Fruit fly (Drosophila melanogaster): ENCODE results near the gene Mink.
A peak's percentile ranks its signal among the peaks of the same experiment; 100 is the strongest.

Gene Mink

DNA sequence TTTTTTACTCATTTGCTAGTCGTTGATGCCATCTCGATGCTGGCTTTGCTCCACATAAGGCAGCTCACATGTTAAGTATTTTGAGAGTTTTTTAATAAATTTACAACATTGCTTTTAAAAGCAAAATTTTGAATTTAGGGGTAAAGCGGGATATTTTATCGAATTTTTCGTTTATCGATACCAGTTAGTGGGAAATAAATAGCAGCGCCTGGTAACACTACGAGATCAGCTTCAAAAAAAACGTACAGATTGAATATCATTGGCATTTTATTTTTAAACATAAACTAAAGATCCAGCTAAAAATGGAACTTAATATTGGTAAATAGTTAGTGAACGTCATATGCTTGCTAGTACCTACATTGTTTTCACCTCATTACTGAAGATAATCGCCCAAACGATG lies at the start of gene Mink:
Gene Mink (plus strand): TSS at position 204 of the 400 bp plus-strand sequence.
- TF ChIP-seq CG11617 (GFP tag; optimal IDR thresholded peaks at IDR 0.05) (no peak), cnc (optimal IDR thresholded peaks at IDR 0.05) (no peak), cic (GFP tag; optimal IDR thresholded peaks at IDR 0.05) (no peak), bab1 (GFP tag; optimal IDR thresholded peaks at IDR 0.05) (peak; percentile 29)

DNA sequence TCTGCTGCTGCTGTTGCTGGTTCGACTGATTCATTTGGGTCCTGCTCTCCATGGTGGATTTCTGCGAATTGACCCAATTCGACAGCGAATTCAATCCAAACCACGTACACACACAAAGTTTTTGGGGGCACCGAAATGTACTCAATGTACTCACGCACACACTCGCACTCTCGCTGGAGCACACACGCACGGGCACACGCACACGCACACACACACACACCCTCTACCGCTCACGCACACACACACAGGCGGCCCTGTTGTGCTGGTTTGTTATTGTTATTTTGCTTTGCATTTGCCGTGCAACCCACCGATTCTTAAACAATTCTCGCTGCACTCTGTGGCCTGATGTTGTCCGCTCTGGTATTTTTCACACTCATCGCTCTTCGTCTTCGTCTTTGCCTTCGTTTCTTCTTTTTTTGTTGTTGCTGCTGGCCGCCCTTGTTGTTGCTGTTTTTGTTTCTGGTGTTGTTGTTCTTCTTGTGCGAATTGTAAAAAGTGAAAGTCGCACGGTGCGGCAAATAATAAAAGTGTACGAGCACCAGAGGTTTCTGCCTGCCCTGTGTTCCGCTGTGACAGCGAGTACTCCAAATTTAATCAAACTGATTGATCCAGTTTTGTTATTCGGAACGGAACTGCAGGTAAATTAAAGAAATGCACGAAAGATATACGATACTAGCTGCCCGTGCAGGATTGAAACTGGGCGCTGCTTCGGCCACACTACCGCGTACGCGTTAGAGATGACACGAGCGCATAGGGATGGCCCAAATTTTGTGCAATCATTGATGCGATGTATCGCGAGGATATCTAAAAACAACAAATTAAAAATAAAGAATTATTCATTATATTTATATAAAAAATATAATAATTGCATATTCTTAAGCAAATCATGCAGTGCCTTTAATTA lies 46.1 kb upstream of the Mink start, which contains the start of gene CG3744:
Gene CG3744 (minus strand): TSS at position 716 of the 904 bp plus-strand sequence.
- TF ChIP-seq pad (GFP tag; optimal IDR thresholded peaks at IDR 0.05) (peak; percentile 67), cic (GFP tag; optimal IDR thresholded peaks at IDR 0.05) (peak; percentile 50), CG33017 (tag; optimal IDR thresholded peaks at IDR 0.05) (peak; percentile 82), CG11617 (GFP tag; optimal IDR thresholded peaks at IDR 0.05) (peak; percentile 81), CG14711 (tag; optimal IDR thresholded peaks at IDR 0.05) (peak; percentile 70), tj (GFP tag; optimal IDR thresholded peaks at IDR 0.05) (peak; percentile 34), CG7045 (GFP tag; optimal IDR thresholded peaks at IDR 0.05) (peak; percentile 87), CG1620 (GFP tag; optimal IDR thresholded peaks at IDR 0.05) (peak; percentile 80), CG7101 (tag; optimal IDR thresholded peaks at IDR 0.05) (peak; percentile 83), Mnt (GFP tag; optimal IDR thresholded peaks at IDR 0.05) (no peak), CG5204 (GFP tag; optimal IDR thresholded peaks at IDR 0.05) (peak; percentile 72), CG12768 (GFP tag; optimal IDR thresholded peaks at IDR 0.05) (peak; percentile 85), bab1 (GFP tag; optimal IDR thresholded peaks at IDR 0.05) (peak; percentile 80), Clk (GFP tag; optimal IDR thresholded peaks at IDR 0.05) (peak; percentile 82), ovo (GFP tag; optimal IDR thresholded peaks at IDR 0.05) (peak; percentile 84), toe (GFP tag; optimal IDR thresholded peaks at IDR 0.05) (peak; percentile 84), Crg-1 (GFP tag; optimal IDR thresholded peaks at IDR 0.05) (peak; percentile 79), Hr96 (GFP tag; optimal IDR thresholded peaks at IDR 0.05) (peak; percentile 50), kay (GFP tag; ENCODE audit: borderline replicate concordance) (no peak), cnc (optimal IDR thresholded peaks at IDR 0.05) (no peak)

DNA sequence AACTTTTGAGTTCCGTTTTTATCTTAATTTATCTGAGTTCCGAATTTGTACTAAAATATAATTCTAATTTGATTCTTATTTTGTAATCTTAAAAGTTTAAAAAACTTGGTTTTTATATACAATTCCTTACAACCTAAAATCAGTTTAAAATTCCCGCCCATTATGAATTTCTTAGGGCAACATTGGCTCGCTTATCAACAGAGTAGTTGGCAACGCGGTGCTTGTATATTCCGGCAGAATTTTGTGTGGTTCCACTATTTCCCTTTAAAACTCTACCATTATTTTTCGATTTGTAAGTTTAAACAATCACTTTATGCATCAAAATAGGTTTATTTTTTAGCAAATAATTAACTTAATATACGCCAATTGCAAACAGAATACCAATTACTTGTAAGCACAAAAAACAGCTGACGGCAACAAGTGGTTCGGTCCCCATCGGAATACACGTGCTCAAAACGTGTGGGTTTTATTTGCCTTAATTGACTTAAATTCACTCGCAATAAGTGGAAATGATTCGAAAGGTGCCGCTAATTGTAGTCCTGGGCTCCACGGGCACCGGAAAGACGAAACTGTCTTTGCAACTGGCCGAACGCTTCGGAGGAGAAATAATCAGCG lies 45.3 kb upstream of the Mink start, which contains the start of the genes CG11089 and CG31381:
Gene CG11089 (plus strand): TSS at position 203 of the 615 bp plus-strand sequence.
Gene CG31381 (plus strand): TSS at position 203 of the 615 bp plus-strand sequence.
- TF ChIP-seq tj (GFP tag; optimal IDR thresholded peaks at IDR 0.05) = peak; percentile 46
- TF ChIP-seq Mnt (GFP tag; optimal IDR thresholded peaks at IDR 0.05) = peak; percentile 80
- TF ChIP-seq Crg-1 (GFP tag; optimal IDR thresholded peaks at IDR 0.05) = no peak

DNA sequence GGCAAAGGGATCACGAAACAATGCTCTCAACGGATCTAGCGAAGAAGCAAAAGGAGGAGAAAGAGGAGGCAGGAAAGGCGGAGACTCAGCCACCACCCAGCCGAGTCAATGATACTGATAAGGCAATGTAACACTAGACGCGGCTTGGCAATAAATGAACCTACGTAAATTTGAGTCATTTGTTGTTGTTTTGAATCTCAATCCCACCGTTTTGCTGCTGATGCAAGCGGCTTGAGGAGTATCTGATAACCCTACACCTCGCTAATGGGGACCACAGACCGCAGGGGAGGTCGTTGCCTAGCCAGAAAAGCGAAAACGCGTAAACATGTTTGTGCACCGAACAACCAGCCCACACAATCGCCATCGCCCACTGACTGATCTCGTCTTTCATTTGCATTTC lies 43.6 kb upstream of the Mink start:
- TF ChIP-seq tj (GFP tag; optimal IDR thresholded peaks at IDR 0.05) (peak; percentile 90), Clk (GFP tag; optimal IDR thresholded peaks at IDR 0.05) (no peak)

DNA sequence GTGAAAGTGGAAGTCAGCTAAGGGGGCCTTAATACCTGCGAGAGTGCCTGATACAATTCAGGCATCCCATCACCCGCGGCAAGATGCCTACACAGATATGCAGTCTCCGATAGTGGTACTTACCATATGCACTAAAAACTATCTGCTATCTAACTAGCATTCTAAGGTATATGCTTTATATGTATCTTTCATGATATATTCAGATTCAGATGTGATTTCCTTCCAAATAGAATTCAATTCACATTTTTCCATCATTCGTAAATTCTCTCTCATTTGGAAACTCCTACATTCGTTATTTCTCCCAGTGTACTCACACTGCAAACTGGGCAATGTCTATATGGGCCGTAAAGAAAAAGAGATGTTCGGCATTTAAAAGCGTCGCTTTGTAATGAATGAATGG lies 35.8 kb upstream of the Mink start:
- TF ChIP-seq CG11617 (GFP tag; optimal IDR thresholded peaks at IDR 0.05) = no peak
- no peak for TF ChIP-seq bab1 (GFP tag; optimal IDR thresholded peaks at IDR 0.05)
- TF ChIP-seq toe (GFP tag; optimal IDR thresholded peaks at IDR 0.05) = no peak
- no peak for TF ChIP-seq CG12768 (GFP tag; optimal IDR thresholded peaks at IDR 0.05)
- no peak for TF ChIP-seq CG5204 (GFP tag; optimal IDR thresholded peaks at IDR 0.05)
- no peak for TF ChIP-seq ovo (GFP tag; optimal IDR thresholded peaks at IDR 0.05)
- no peak for TF ChIP-seq CG33017 (tag; optimal IDR thresholded peaks at IDR 0.05)
- TF ChIP-seq cic (GFP tag; optimal IDR thresholded peaks at IDR 0.05) = no peak
- TF ChIP-seq CG7045 (GFP tag; optimal IDR thresholded peaks at IDR 0.05) = no peak
- TF ChIP-seq CG1620 (GFP tag; optimal IDR thresholded peaks at IDR 0.05) = no peak
- TF ChIP-seq pad (GFP tag; optimal IDR thresholded peaks at IDR 0.05) = no peak
- no peak for TF ChIP-seq Mnt (GFP tag; optimal IDR thresholded peaks at IDR 0.05)
- TF ChIP-seq CG7101 (tag; optimal IDR thresholded peaks at IDR 0.05) = no peak
- TF ChIP-seq Clk (GFP tag; optimal IDR thresholded peaks at IDR 0.05) = no peak

DNA sequence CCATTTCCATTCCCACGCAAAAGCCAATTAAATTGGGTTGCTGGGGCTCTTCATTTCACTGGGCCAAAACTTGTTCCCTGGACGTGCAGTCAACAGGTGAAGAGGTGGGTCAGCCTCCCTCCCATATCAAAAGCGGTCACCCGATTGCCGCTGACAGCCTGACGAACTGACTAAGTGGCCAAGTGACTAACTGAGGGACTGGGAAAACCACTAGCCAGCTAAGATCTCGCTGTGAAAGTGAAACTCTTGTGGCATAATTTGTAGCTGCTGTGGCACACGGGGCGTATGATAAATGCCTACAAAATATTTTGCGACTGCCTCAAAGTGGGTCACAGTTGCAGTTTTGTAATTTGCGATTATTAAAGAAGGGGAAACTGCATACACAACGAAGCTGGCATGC lies 33.9 kb upstream of the Mink start:
- TF ChIP-seq CG7101 (tag; optimal IDR thresholded peaks at IDR 0.05) (no peak), Hr96 (GFP tag; optimal IDR thresholded peaks at IDR 0.05) (no peak), CG12768 (GFP tag; optimal IDR thresholded peaks at IDR 0.05) (no peak), CG5204 (GFP tag; optimal IDR thresholded peaks at IDR 0.05) (no peak), kay (GFP tag; ENCODE audit: borderline replicate concordance) (no peak), tj (GFP tag; optimal IDR thresholded peaks at IDR 0.05) (no peak), Crg-1 (GFP tag; optimal IDR thresholded peaks at IDR 0.05) (no peak)
